Worm (Caenorhabditis elegans) whole organism, L3 larva: Measurements from ENCODE around the gene lon-3.

Source experiments
- R02D3.7 ChIP-seq: fragments of 150-350 bp; optimal IDR thresholded peaks from 2 replicates; lab custom pipeline; 2014; ENCODE audit warnings: missing biosample characterization, missing genetic modification characterization
- ZK546.5 ChIP-seq: sonication (generic microtip); optimal IDR thresholded peaks from 2 replicates; lab custom pipeline; 2017; ENCODE audit warnings: missing biosample characterization, missing genetic modification characterization
- aly-2 ChIP-seq: fragments of 150-350 bp; optimal IDR thresholded peaks from 2 replicates; lab custom pipeline; 2014; ENCODE audit warnings: missing biosample characterization, missing genetic modification characterization
- ama-1 ChIP-seq: fragments of 150-350 bp; optimal IDR thresholded peaks from 2 replicates; lab custom pipeline; 2018
- ceh-16 ChIP-seq: sonication (generic microtip); optimal IDR thresholded peaks from 2 replicates; lab custom pipeline; 2017; ENCODE audit warnings: missing biosample characterization, missing genetic modification characterization
- ceh-28 ChIP-seq: fragments of 150-350 bp; optimal IDR thresholded peaks from 2 replicates; lab custom pipeline; 2014; ENCODE audit warnings: missing biosample characterization, missing genetic modification reagents, missing genetic modification characterization
- ceh-82 ChIP-seq: fragments of 150-350 bp; optimal IDR thresholded peaks from 2 replicates; lab custom pipeline; 2014; ENCODE audit warnings: missing biosample characterization, missing genetic modification characterization
- ceh-9 ChIP-seq: sonication (generic microtip); optimal IDR thresholded peaks from 2 replicates; lab custom pipeline; 2018; ENCODE audit warnings: missing biosample characterization, missing genetic modification characterization
- daf-12 ChIP-seq: fragments of 150-350 bp; optimal IDR thresholded peaks from 2 replicates; lab custom pipeline; 2014; ENCODE audit warnings: missing biosample characterization, missing genetic modification reagents, missing genetic modification characterization
- egl-27 ChIP-seq: sonication (generic microtip); optimal IDR thresholded peaks from 4 replicates; lab custom pipeline; 2017; ENCODE audit warnings: missing biosample characterization, missing genetic modification reagents, missing genetic modification characterization
- elt-2 ChIP-seq: sonication (generic microtip); optimal IDR thresholded peaks from 2 replicates; lab custom pipeline; 2016; ENCODE audit warnings: missing genetic modification reagents, mild to moderate bottlenecking, missing genetic modification characterization, missing compliant biosample characterization
- elt-3 ChIP-seq, 3 experiments: fragments of 150-350 bp in 1 of 3; sonication (generic microtip) in 2 of 3; optimal IDR thresholded peaks; 2 replicates in 2 of 3; 4 replicates in 1 of 3; lab custom pipeline; 2014 to 2017; ENCODE audit warnings: missing biosample characterization in 3 of 3, missing genetic modification characterization in 3 of 3
- eor-1 ChIP-seq, 2 experiments: fragments of 150-350 bp; optimal IDR thresholded peaks; 2 replicates each; lab custom pipeline; 2014 to 2018; ENCODE audit warnings: missing biosample characterization in 2 of 2, missing genetic modification characterization in 2 of 2
- fkh-10 ChIP-seq: sonication (generic microtip); optimal IDR thresholded peaks from 2 replicates; lab custom pipeline; 2017; ENCODE audit warnings: missing biosample characterization, missing genetic modification reagents, missing genetic modification characterization
- fkh-2 ChIP-seq: fragments of 150-350 bp; optimal IDR thresholded peaks from 2 replicates; lab custom pipeline; 2014; ENCODE audit warnings: missing biosample characterization, missing genetic modification reagents, missing genetic modification characterization
- fos-1 ChIP-seq: fragments of 150-350 bp; optimal IDR thresholded peaks from 2 replicates; lab custom pipeline; 2014; ENCODE audit warnings: missing biosample characterization, missing genetic modification characterization
- hmg-11 ChIP-seq: sonication (generic microtip); optimal IDR thresholded peaks from 2 replicates; lab custom pipeline; 2016; ENCODE audit warnings: missing genetic modification characterization, missing compliant biosample characterization
- lin-15B ChIP-seq: fragments of 150-350 bp; optimal IDR thresholded peaks from 2 replicates; lab custom pipeline; 2014; ENCODE audit warnings: missing biosample characterization, missing genetic modification characterization
- lsy-12 ChIP-seq: sonication (generic microtip); optimal IDR thresholded peaks from 2 replicates; lab custom pipeline; 2016; ENCODE audit warnings: mild to moderate bottlenecking, missing genetic modification characterization, missing compliant biosample characterization
- mdl-1 ChIP-seq: fragments of 150-350 bp; optimal IDR thresholded peaks from 2 replicates; lab custom pipeline; 2014; ENCODE audit warnings: missing biosample characterization, missing genetic modification characterization
- nfya-1 ChIP-seq: sonication (generic microtip); optimal IDR thresholded peaks from 2 replicates; lab custom pipeline; 2017; ENCODE audit warnings: missing genetic modification characterization, mild to moderate bottlenecking, missing compliant biosample characterization, antibody characterized with exemption, moderate library complexity; ENCODE audit not compliant: insufficient read depth
- nhr-11 ChIP-seq: fragments of 150-350 bp; optimal IDR thresholded peaks from 2 replicates; lab custom pipeline; 2014; ENCODE audit warnings: missing biosample characterization, missing genetic modification characterization
- nhr-12 ChIP-seq: fragments of 150-350 bp; optimal IDR thresholded peaks from 2 replicates; lab custom pipeline; 2014; ENCODE audit warnings: missing biosample characterization, missing genetic modification characterization
- nhr-23 ChIP-seq: fragments of 150-350 bp; optimal IDR thresholded peaks from 2 replicates; lab custom pipeline; 2014; ENCODE audit warnings: missing biosample characterization, missing genetic modification reagents, missing genetic modification characterization
- nhr-237 ChIP-seq: fragments of 150-350 bp; optimal IDR thresholded peaks from 2 replicates; lab custom pipeline; 2014; ENCODE audit warnings: missing biosample characterization, missing genetic modification characterization
- nhr-25 ChIP-seq: sonication (generic microtip); optimal IDR thresholded peaks from 2 replicates; lab custom pipeline; 2017; ENCODE audit warnings: missing biosample characterization, missing genetic modification characterization
- nhr-28 ChIP-seq: fragments of 150-350 bp; optimal IDR thresholded peaks from 2 replicates; lab custom pipeline; 2014; ENCODE audit warnings: missing biosample characterization, missing genetic modification characterization
- nhr-67 ChIP-seq: fragments of 150-350 bp; optimal IDR thresholded peaks from 2 replicates; lab custom pipeline; 2014; ENCODE audit warnings: missing biosample characterization, missing genetic modification characterization
- nhr-76 ChIP-seq: fragments of 150-350 bp; sonication (generic microtip); optimal IDR thresholded peaks from 5 replicates; lab custom pipeline; 2014; ENCODE audit warnings: missing biosample characterization, missing genetic modification characterization
- nhr-77 ChIP-seq: fragments of 150-350 bp; optimal IDR thresholded peaks from 2 replicates; lab custom pipeline; 2014; ENCODE audit warnings: missing biosample characterization, missing genetic modification characterization
- pha-4 ChIP-seq: fragments of 150-350 bp; optimal IDR thresholded peaks from 2 replicates; lab custom pipeline; 2014; ENCODE audit warnings: missing biosample characterization, missing genetic modification reagents, missing genetic modification characterization
- sea-2 ChIP-seq: fragments of 150-350 bp; sonication (generic microtip); optimal IDR thresholded peaks from 4 replicates; lab custom pipeline; 2014; ENCODE audit warnings: missing biosample characterization, missing genetic modification reagents, missing genetic modification characterization
- skn-1 ChIP-seq: fragments of 150-350 bp; optimal IDR thresholded peaks from 2 replicates; lab custom pipeline; 2014; ENCODE audit warnings: missing biosample characterization, missing genetic modification characterization
- snpc-4 ChIP-seq: fragments of 150-350 bp; optimal IDR thresholded peaks from 2 replicates; lab custom pipeline; 2014; ENCODE audit warnings: missing biosample characterization, missing genetic modification characterization
- tbx-2 ChIP-seq: sonication (generic microtip); optimal IDR thresholded peaks from 2 replicates; lab custom pipeline; 2016; ENCODE audit warnings: mild to moderate bottlenecking, missing genetic modification characterization, missing compliant biosample characterization
- unc-39 ChIP-seq: sonication (generic microtip); optimal IDR thresholded peaks from 4 replicates; lab custom pipeline; 2017; ENCODE audit warnings: missing biosample characterization, missing genetic modification characterization
- unc-62 ChIP-seq: fragments of 150-350 bp; sonication (generic microtip); optimal IDR thresholded peaks from 4 replicates; lab custom pipeline; 2014; ENCODE audit warnings: missing biosample characterization, missing genetic modification reagents, missing genetic modification characterization
- zag-1 ChIP-seq: fragments of 150-350 bp; optimal IDR thresholded peaks from 2 replicates; lab custom pipeline; 2014; ENCODE audit warnings: missing biosample characterization, missing genetic modification characterization
- ztf-11 ChIP-seq: fragments of 150-350 bp; optimal IDR thresholded peaks from 2 replicates; lab custom pipeline; 2014; ENCODE audit warnings: missing biosample characterization, missing genetic modification characterization
- ztf-4 ChIP-seq: fragments of 150-350 bp; optimal IDR thresholded peaks from 2 replicates; lab custom pipeline; 2014; ENCODE audit warnings: missing biosample characterization, missing genetic modification characterization

lon-3 gene

ce11 chrV:12154554-12154953 is 43.9 kb downstream of the lon-3 start, which contains the start of gene C27A7.9:
TSS of gene C27A7.9 (minus strand) at chrV:12154654.
- TF ChIP-seq ceh-82 (tag; lab: Kevin White, UChicago) = no peak
- no peak for TF ChIP-seq nhr-23 (tag; lab: Kevin White, UChicago)
- TF ChIP-seq lsy-12 (tag; lab: Kevin White, UChicago) = no peak
- no peak for TF ChIP-seq fos-1 (tag; lab: Kevin White, UChicago)
- no peak for TF ChIP-seq ceh-9
- TF ChIP-seq pha-4 (tag; lab: Kevin White, UChicago) = no peak
- no peak for TF ChIP-seq R02D3.7 (tag; lab: Kevin White, UChicago)
- no peak for TF ChIP-seq elt-3 (tag; optimal IDR thresholded peaks at IDR 0.05; lab: Kevin White, UChicago)
- no peak for TF ChIP-seq nfya-1
- TF ChIP-seq zag-1 (tag; lab: Kevin White, UChicago) = no peak
- no peak for TF ChIP-seq nhr-77
- TF ChIP-seq nhr-12 (tag; lab: Kevin White, UChicago) = no peak
- no peak for TF ChIP-seq eor-1 (tag; optimal IDR thresholded peaks at IDR 0.05; lab: Kevin White, UChicago)
- TF ChIP-seq daf-12 (tag; lab: Kevin White, UChicago) = no peak
- no peak for TF ChIP-seq nhr-28 (tag; lab: Kevin White, UChicago)
- TF ChIP-seq mdl-1 (tag; lab: Kevin White, UChicago) = no peak
- TF ChIP-seq ZK546.5 (tag; lab: Kevin White, UChicago) = no peak
- TF ChIP-seq lin-15B (tag; lab: Kevin White, UChicago) = no peak
- TF ChIP-seq snpc-4 (tag; lab: Kevin White, UChicago) = no peak
- TF ChIP-seq fkh-2 = no peak

ce11 chrV:12153784-12154183 is 44.7 kb downstream of the lon-3 start:
- TF ChIP-seq elt-3 (tag; optimal IDR thresholded peaks at IDR 0.05; lab: Kevin White, UChicago) = no peak
- no peak for TF ChIP-seq sea-2 (GFP tag; lab: Kevin White, UChicago)
- TF ChIP-seq ceh-28 (tag; lab: Kevin White, UChicago) = no peak
- no peak for TF ChIP-seq nhr-76 (tag; lab: Kevin White, UChicago)
- TF ChIP-seq daf-12 (tag; lab: Kevin White, UChicago) = no peak
- no peak for TF ChIP-seq unc-39 (tag; lab: Kevin White, UChicago)
- TF ChIP-seq tbx-2 (tag; lab: Kevin White, UChicago) = no peak
- no peak for TF ChIP-seq ama-1 (lab: Kevin White, UChicago)
- TF ChIP-seq mdl-1 (tag; lab: Kevin White, UChicago) = no peak
- TF ChIP-seq egl-27 (tag; lab: Kevin White, UChicago) = no peak
- no peak for TF ChIP-seq fkh-10 (GFP tag; lab: Kevin White, UChicago)
- TF ChIP-seq nhr-23 (tag; lab: Kevin White, UChicago) = no peak
- TF ChIP-seq nhr-67 = no peak

- TF ChIP-seq nhr-28 (tag; lab: Kevin White, UChicago) = no peak
- no peak for TF ChIP-seq eor-1 (tag; optimal IDR thresholded peaks at IDR 0.05; lab: Kevin White, UChicago)
- TF ChIP-seq fkh-10 (GFP tag; lab: Kevin White, UChicago) = no peak
- TF ChIP-seq sea-2 (GFP tag; lab: Kevin White, UChicago) = no peak
- no peak for TF ChIP-seq daf-12 (tag; lab: Kevin White, UChicago)
- no peak for TF ChIP-seq ceh-16 (tag; lab: Kevin White, UChicago)
- TF ChIP-seq nhr-237 (tag; lab: Kevin White, UChicago) = no peak
- TF ChIP-seq ceh-9 = no peak
- no peak for TF ChIP-seq aly-2 (tag; lab: Kevin White, UChicago)
- no peak for TF ChIP-seq ceh-28 (tag; lab: Kevin White, UChicago)
- TF ChIP-seq ztf-11 (tag; lab: Kevin White, UChicago) = no peak
- TF ChIP-seq tbx-2 (tag; lab: Kevin White, UChicago) = no peak
- TF ChIP-seq fkh-2 = no peak
- no peak for TF ChIP-seq skn-1 (tag; lab: Kevin White, UChicago)
- TF ChIP-seq nhr-11 (tag; lab: Kevin White, UChicago) = no peak
These were observed 45.6 kb downstream of the lon-3 start, which contains the start of gene C27A7.8 for ce11 chrV:12152857-12153256. TSS of gene C27A7.8 (plus strand) at chrV:12153157.

- TF ChIP-seq elt-2 (tag; lab: Kevin White, UChicago) = no peak
- TF ChIP-seq nhr-77 = no peak
- TF ChIP-seq eor-1 (tag; optimal IDR thresholded peaks at IDR 0.05; lab: Kevin White, UChicago) = no peak
- TF ChIP-seq ztf-4 = no peak
- TF ChIP-seq fkh-10 (GFP tag; lab: Kevin White, UChicago) = no peak
- no peak for TF ChIP-seq nhr-25 (tag; lab: Kevin White, UChicago)
- no peak for TF ChIP-seq skn-1 (tag; lab: Kevin White, UChicago)
- TF ChIP-seq nhr-67 = no peak
- no peak for TF ChIP-seq unc-39 (tag; lab: Kevin White, UChicago)
- no peak for TF ChIP-seq lin-15B (tag; lab: Kevin White, UChicago)
- no peak for TF ChIP-seq ceh-9
- TF ChIP-seq hmg-11 (tag; lab: Kevin White, UChicago) = no peak
- TF ChIP-seq fos-1 (tag; lab: Kevin White, UChicago) = no peak
- TF ChIP-seq pha-4 (tag; lab: Kevin White, UChicago) = no peak
- TF ChIP-seq nhr-23 (tag; lab: Kevin White, UChicago) = no peak
- no peak for TF ChIP-seq sea-2 (GFP tag; lab: Kevin White, UChicago)
- TF ChIP-seq nhr-76 (tag; lab: Kevin White, UChicago) = no peak
- no peak for TF ChIP-seq unc-62 (GFP tag; lab: Kevin White, UChicago)
These were observed 47.8 kb downstream of the lon-3 start, which contains the start of gene che-11 for ce11 chrV:12150607-12151006. TSS of gene che-11 (minus strand) at chrV:12150707.
